Fruit fly (Drosophila melanogaster) whole organism, wandering third instar larva: ENCODE data around the gene CG45064.

Source experiments
- Abd-B ChIP-seq: fragments of >200 bp; optimal IDR thresholded peaks from 2 replicates; lab custom pipeline; 2017; ENCODE audit warnings: missing biosample characterization, missing genetic modification characterization
- CG9705 ChIP-seq: fragments of 200-800 bp; sonication (Bioruptor generic); optimal IDR thresholded peaks from 2 replicates; lab custom pipeline; 2018; ENCODE audit warnings: missing biosample characterization, mild to moderate bottlenecking, missing genetic modification characterization
- CrebA ChIP-seq: fragments of 200-800 bp; sonication (Bioruptor generic); optimal IDR thresholded peaks from 2 replicates; lab custom pipeline; 2016; ENCODE audit warnings: missing biosample characterization, mild to moderate bottlenecking, missing genetic modification characterization, borderline replicate concordance
- Dfd ChIP-seq: fragments of >200 bp; optimal IDR thresholded peaks from 2 replicates; lab custom pipeline; 2017; ENCODE audit warnings: missing biosample characterization, missing genetic modification characterization
- Dif ChIP-seq: fragments of 200-275, 200-300 bp; sonication (Bioruptor generic); optimal IDR thresholded peaks from 2 replicates; lab custom pipeline; 2018; ENCODE audit warnings: missing biosample characterization, missing genetic modification characterization; ENCODE audit not compliant: partially characterized antibody
- GATAd ChIP-seq: sonication (Bioruptor generic); optimal IDR thresholded peaks from 2 replicates; lab custom pipeline; 2016; ENCODE audit warnings: missing biosample characterization, missing genetic modification characterization
- HLH106 ChIP-seq: fragments of 200-800 bp; optimal IDR thresholded peaks from 3 replicates; lab custom pipeline; 2019; ENCODE audit warnings: missing biosample characterization, mild to moderate bottlenecking, missing genetic modification characterization, moderate library complexity
- Hr78 ChIP-seq: fragments of >200 bp; optimal IDR thresholded peaks from 2 replicates; lab custom pipeline; 2017; ENCODE audit warnings: missing biosample characterization, missing genetic modification characterization
- Hr83 ChIP-seq: fragments of 200-300 bp; sonication (Bioruptor generic); optimal IDR thresholded peaks from 2 replicates; lab custom pipeline; 2016; ENCODE audit warnings: missing biosample characterization, mild to moderate bottlenecking, missing genetic modification characterization, moderate library complexity; ENCODE audit not compliant: poor library complexity, severe bottlenecking
- Mio ChIP-seq: sonication (Bioruptor generic); optimal IDR thresholded peaks from 2 replicates; lab custom pipeline; 2016; ENCODE audit warnings: missing biosample characterization, missing genetic modification characterization
- Myc ChIP-seq: fragments of >200 bp; optimal IDR thresholded peaks from 2 replicates; lab custom pipeline; 2017
- N ChIP-seq: fragments of >200 bp; optimal IDR thresholded peaks from 2 replicates; lab custom pipeline; 2018; ENCODE audit warnings: missing biosample characterization, missing external identifiers, missing genetic modification characterization
- OdsH ChIP-seq: fragments of 200-800 bp; sonication (Bioruptor generic); optimal IDR thresholded peaks from 2 replicates; lab custom pipeline; 2016; ENCODE audit warnings: missing biosample characterization, mild to moderate bottlenecking, missing genetic modification characterization
- Rel ChIP-seq, 2 experiments: fragments of 200-800 bp; sonication (Bioruptor generic) in 1 of 2; optimal IDR thresholded peaks; 2 replicates in 1 of 2; 3 replicates in 1 of 2; lab custom pipeline; 2016 to 2019; ENCODE audit warnings: mild to moderate bottlenecking in 2 of 2, missing biosample characterization in 2 of 2, missing genetic modification characterization in 2 of 2, moderate library complexity in 1 of 2
- Sp1 ChIP-seq: fragments of 200-800 bp; sonication (Bioruptor generic); optimal IDR thresholded peaks from 3 replicates; lab custom pipeline; 2019; ENCODE audit warnings: missing biosample characterization, mild to moderate bottlenecking, missing genetic modification characterization, moderate library complexity
- Vsx2 ChIP-seq: fragments of 200-300, 225-300 bp; sonication (Bioruptor generic); optimal IDR thresholded peaks from 2 replicates; lab custom pipeline; 2018; ENCODE audit warnings: missing biosample characterization, missing genetic modification characterization; ENCODE audit not compliant: partially characterized antibody
- br ChIP-seq: fragments of 200-800 bp; sonication (Bioruptor generic); optimal IDR thresholded peaks from 2 replicates; lab custom pipeline; 2016; ENCODE audit warnings: missing biosample characterization, missing genetic modification characterization
- brk ChIP-seq: fragments of 200-800 bp; sonication (Bioruptor generic); optimal IDR thresholded peaks from 2 replicates; lab custom pipeline; 2016; ENCODE audit warnings: missing biosample characterization, mild to moderate bottlenecking, missing genetic modification characterization
- dl ChIP-seq, 2 experiments: fragments of 175-275, 200-275 bp in 1 of 2; fragments of 200-275 bp in 1 of 2; sonication (Bioruptor generic); optimal IDR thresholded peaks; lab custom pipeline; 2018; ENCODE audit warnings: mild to moderate bottlenecking in 2 of 2, missing biosample characterization in 2 of 2, missing genetic modification characterization in 2 of 2, moderate library complexity in 2 of 2; ENCODE audit not compliant: partially characterized antibody in 2 of 2, insufficient read depth in 1 of 2
- dsf ChIP-seq: sonication (Bioruptor generic); optimal IDR thresholded peaks from 2 replicates; lab custom pipeline; 2016; ENCODE audit warnings: missing biosample characterization, missing genetic modification characterization, borderline replicate concordance
- ey ChIP-seq: fragments of 200-800 bp; sonication (Bioruptor generic); optimal IDR thresholded peaks from 2 replicates; lab custom pipeline; 2016; ENCODE audit warnings: missing biosample characterization, missing genetic modification characterization
- foxo ChIP-seq, 2 experiments: fragments of 200-800 bp; sonication (Bioruptor generic); optimal IDR thresholded peaks; 2 replicates in 1 of 2; 3 replicates in 1 of 2; lab custom pipeline; 2016 to 2017; ENCODE audit warnings: missing biosample characterization in 2 of 2, missing genetic modification characterization in 2 of 2
- fru ChIP-seq: fragments of 200-800 bp; sonication (Bioruptor generic); optimal IDR thresholded peaks from 3 replicates; lab custom pipeline; 2016; ENCODE audit warnings: missing biosample characterization, mild to moderate bottlenecking, missing genetic modification characterization
- h ChIP-seq: fragments of 200-800 bp; sonication (Bioruptor generic); optimal IDR thresholded peaks from 3 replicates; lab custom pipeline; 2016; ENCODE audit warnings: missing biosample characterization, mild to moderate bottlenecking, missing genetic modification characterization
- jim ChIP-seq: fragments of 175-275, 200-325 bp; sonication (Bioruptor generic); optimal IDR thresholded peaks from 2 replicates; lab custom pipeline; 2016; ENCODE audit warnings: missing biosample characterization, mild to moderate bottlenecking, missing genetic modification characterization
- lola ChIP-seq: fragments of >200 bp; optimal IDR thresholded peaks from 2 replicates; lab custom pipeline; 2017; ENCODE audit warnings: missing biosample characterization, missing genetic modification characterization
- pan ChIP-seq: fragments of >200 bp; optimal IDR thresholded peaks from 2 replicates; lab custom pipeline; 2017
- psq ChIP-seq: fragments of 200-800 bp; sonication (Bioruptor generic); optimal IDR thresholded peaks from 3 replicates; lab custom pipeline; 2017; ENCODE audit warnings: missing biosample characterization, mild to moderate bottlenecking, missing genetic modification characterization, moderate library complexity
- rgr ChIP-seq: fragments of 200-800 bp; sonication (Bioruptor generic); optimal IDR thresholded peaks from 3 replicates; lab custom pipeline; 2016; ENCODE audit warnings: missing biosample characterization, mild to moderate bottlenecking, missing genetic modification characterization
- sage ChIP-seq: fragments of 200-800 bp; sonication (Bioruptor generic); optimal IDR thresholded peaks from 2 replicates; lab custom pipeline; 2016; ENCODE audit warnings: missing biosample characterization, mild to moderate bottlenecking, missing genetic modification characterization
- sv ChIP-seq: fragments of 200-800 bp; sonication (Bioruptor generic); optimal IDR thresholded peaks from 3 replicates; lab custom pipeline; 2016; ENCODE audit warnings: missing biosample characterization, missing genetic modification characterization
- usp ChIP-seq: fragments of >200 bp; optimal IDR thresholded peaks from 2 replicates; lab custom pipeline; 2017; ENCODE audit warnings: missing biosample characterization, missing genetic modification characterization
- woc ChIP-seq: sonication (Bioruptor generic); optimal IDR thresholded peaks from 2 replicates; lab custom pipeline; 2016; ENCODE audit warnings: missing biosample characterization, mild to moderate bottlenecking, missing genetic modification characterization

The CG45064 gene

DNA sequence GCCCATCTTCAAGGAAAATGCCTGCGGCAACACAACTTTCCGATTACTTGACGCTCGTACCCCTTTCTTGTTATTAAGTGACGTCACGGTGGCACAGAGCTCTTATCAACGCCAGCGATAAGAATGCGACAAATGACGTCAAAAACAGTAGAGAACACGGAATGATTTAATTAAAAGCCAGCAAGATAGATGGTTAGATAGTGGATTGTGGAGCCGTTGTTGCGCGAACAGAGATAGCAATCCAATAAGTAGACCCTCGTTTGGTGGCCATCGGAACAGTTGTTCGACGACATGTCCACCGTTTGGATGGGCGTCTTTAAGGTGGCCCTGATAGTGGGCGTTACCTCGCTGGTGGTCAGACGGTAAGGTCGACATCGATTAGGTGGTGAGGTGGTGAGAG lies 47.4 kb upstream of the CG45064 start:
- TF ChIP-seq Hr78 (GFP tag; lab: Kevin White, UChicago) = no peak

dm6 chrX:14928844-14929243 lies 46.5 kb upstream of the CG45064 start, which contains the start of gene CG32591:
Gene CG32591, minus strand, starts transcription at chrX:14928944.
- TF ChIP-seq woc (no peak), sv (GFP tag; lab: Kevin White, UChicago) (no peak), CG9705 (no peak), Abd-B (no peak)

DNA sequence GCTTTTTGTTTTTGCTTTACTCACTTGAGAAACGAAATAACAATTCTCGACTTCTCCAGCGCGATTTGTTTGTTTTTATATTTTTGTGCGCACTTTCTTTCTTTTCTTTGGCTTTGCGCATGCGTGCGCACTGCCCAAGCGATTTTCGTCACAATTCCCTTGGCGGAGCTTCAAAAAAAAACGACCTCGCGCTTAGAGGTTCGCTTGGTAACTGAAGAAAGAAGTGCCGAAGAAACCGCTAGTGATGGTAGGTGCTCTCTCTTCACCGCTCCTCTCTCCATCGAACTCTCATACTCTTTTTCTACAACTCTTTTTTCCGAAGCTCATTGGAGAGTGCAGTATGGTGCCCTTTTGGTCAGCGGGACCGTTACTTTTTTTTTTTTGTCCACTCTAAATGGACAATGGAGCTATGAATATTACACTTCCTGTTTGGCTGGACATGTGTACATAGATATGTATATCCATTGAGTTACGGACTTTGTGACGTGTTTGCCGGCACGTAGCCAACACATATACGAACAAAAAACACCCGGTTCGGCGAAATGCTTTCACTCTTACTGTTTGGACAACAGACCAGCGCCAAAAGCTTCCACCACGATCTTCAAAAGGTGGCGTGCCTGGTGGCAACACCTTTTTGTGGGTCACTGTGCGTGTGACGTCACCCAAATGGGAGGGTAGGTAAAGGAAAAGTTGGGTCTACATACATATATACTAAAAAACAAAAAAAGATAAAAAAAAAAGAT lies 41.1 kb upstream of the CG45064 start, which contains the start of gene CG9503:
CG9503 (minus strand) TSS at position 217 of the 743 bp plus-strand sequence.
- TF ChIP-seq psq (GFP tag; lab: Kevin White, UChicago) = peak; percentile 42
- no peak for TF ChIP-seq Hr78 (GFP tag; lab: Kevin White, UChicago)
- TF ChIP-seq Sp1 = peak; percentile 10

DNA sequence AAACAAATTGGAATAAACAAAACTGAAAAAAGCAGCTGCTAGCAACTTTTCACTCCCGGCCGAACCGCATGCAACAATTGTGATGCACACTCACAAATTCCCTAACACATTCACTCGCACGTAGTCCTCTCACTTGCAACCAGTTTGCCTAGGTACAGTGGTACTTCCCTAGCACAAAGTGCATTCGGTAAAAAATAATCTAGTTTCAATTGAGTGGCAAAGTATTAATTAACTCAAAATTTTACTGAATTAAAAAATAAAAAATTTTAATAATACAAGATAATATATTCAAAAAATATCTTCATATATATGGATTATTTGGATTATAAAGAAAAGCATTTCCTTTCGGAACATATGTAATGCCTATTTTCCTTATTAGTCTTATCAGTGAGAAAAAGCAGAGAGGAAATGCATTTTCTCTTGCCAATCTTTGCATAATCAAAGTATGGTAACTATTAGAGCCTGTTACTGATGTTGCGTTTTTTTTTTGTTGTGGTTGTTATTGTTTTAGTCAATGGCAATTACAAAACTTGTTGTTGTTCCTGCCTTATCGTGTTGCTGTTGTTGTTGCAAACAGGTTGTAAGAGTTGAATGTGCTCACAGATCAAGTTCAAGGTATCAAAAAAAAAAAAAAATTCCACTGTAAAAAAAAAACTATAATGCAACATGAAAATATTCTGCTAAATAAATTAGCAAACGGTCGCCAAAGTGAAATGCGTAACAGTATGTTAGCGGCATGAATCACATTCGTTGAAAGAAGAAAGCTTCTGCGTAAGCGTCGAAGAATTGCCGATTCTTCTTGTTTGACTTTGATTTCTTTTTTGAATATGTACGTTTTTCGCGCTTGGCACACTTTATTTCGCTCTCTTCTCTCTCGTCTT lies 40.2 kb upstream of the CG45064 start:
- TF ChIP-seq OdsH (GFP tag; lab: Kevin White, UChicago) = no peak
- no peak for TF ChIP-seq HLH106
- no peak for TF ChIP-seq dl (GFP tag; optimal IDR thresholded peaks at IDR 0.05; lab: Kevin White, UChicago; ENCODE audit: insufficient read depth in 1 of 2, partially characterized antibody in 2 of 2)
- no peak for TF ChIP-seq Mio (GFP tag; lab: Kevin White, UChicago)
- no peak for TF ChIP-seq N (GFP tag; lab: Kevin White, UChicago)
- TF ChIP-seq sv (GFP tag; lab: Kevin White, UChicago) = no peak
- no peak for TF ChIP-seq Rel (GFP tag; optimal IDR thresholded peaks at IDR 0.05; lab: Kevin White, UChicago)
- TF ChIP-seq Rel (tag; optimal IDR thresholded peaks at IDR 0.05; lab: Kevin White, UChicago) = no peak
- TF ChIP-seq Sp1 = peak; percentile 8
- TF ChIP-seq pan = no peak
- no peak for TF ChIP-seq Hr83 (GFP tag; lab: Kevin White, UChicago)
- no peak for TF ChIP-seq Myc (lab: Kevin White, UChicago)
- no peak for TF ChIP-seq CG9705
- TF ChIP-seq h = no peak
- no peak for TF ChIP-seq lola (GFP tag; lab: Kevin White, UChicago)
- TF ChIP-seq brk (GFP tag; lab: Kevin White, UChicago) = peak; percentile 3
- TF ChIP-seq Dfd (GFP tag; lab: Kevin White, UChicago) = no peak
- peak; percentile 37 for TF ChIP-seq br
- no peak for TF ChIP-seq usp (GFP tag; lab: Kevin White, UChicago)
- TF ChIP-seq Vsx2 (GFP tag; lab: Kevin White, UChicago) = no peak
- TF ChIP-seq psq (GFP tag; lab: Kevin White, UChicago) = no peak
- TF ChIP-seq GATAd (GFP tag; lab: Kevin White, UChicago) = no peak
- no peak for TF ChIP-seq Abd-B
- no peak for TF ChIP-seq sage (GFP tag; lab: Kevin White, UChicago)
- no peak for TF ChIP-seq CrebA (GFP tag; lab: Kevin White, UChicago)
- TF ChIP-seq dsf = no peak
- TF ChIP-seq foxo (GFP tag; optimal IDR thresholded peaks at IDR 0.05; lab: Kevin White, UChicago) = peak in 1 of 2 experiments; percentile 21
- peak; percentile 12 for TF ChIP-seq fru (GFP tag; lab: Kevin White, UChicago)
- no peak for TF ChIP-seq ey (GFP tag; lab: Kevin White, UChicago)
- TF ChIP-seq rgr (GFP tag; lab: Kevin White, UChicago) = no peak
- TF ChIP-seq Dif = no peak
- TF ChIP-seq jim = no peak
- TF ChIP-seq woc = peak; percentile 45
